Worm (Caenorhabditis elegans) whole organism, early embryonic: ENCODE results near the gene F38B6.8.

ENCODE experiments used
- B0310.2 ChIP-seq: sonication (generic microtip); optimal IDR thresholded peaks from 2 replicates; lab custom pipeline; 2016; ENCODE audit warnings: mild to moderate bottlenecking, missing genetic modification characterization, missing compliant biosample characterization
- F13C5.2 ChIP-seq: sonication (generic microtip); optimal IDR thresholded peaks from 2 replicates; lab custom pipeline; 2017; ENCODE audit warnings: mild to moderate bottlenecking, missing genetic modification characterization, inconsistent platforms, missing compliant biosample characterization
- aly-1 ChIP-seq: sonication (generic microtip); optimal IDR thresholded peaks from 2 replicates; lab custom pipeline; 2016; ENCODE audit warnings: missing genetic modification characterization, missing compliant biosample characterization
- ama-1 ChIP-seq: fragments of 150-350 bp; optimal IDR thresholded peaks from 2 replicates; lab custom pipeline; 2014
- ceh-13 ChIP-seq: fragments of 200-800 bp; sonication (Bioruptor generic); optimal IDR thresholded peaks from 2 replicates; lab custom pipeline; 2018; ENCODE audit warnings: mild to moderate bottlenecking, missing genetic modification characterization, missing compliant biosample characterization
- ceh-36 ChIP-seq: sonication (generic microtip); optimal IDR thresholded peaks from 2 replicates; lab custom pipeline; 2016; ENCODE audit warnings: missing genetic modification characterization, inconsistent platforms, missing compliant biosample characterization
- ets-7 ChIP-seq: sonication (generic microtip); optimal IDR thresholded peaks from 2 replicates; lab custom pipeline; 2016; ENCODE audit warnings: missing genotype, missing genetic modification characterization, missing compliant biosample characterization
- flt-1 ChIP-seq: fragments of 200-800 bp; sonication (Bioruptor generic); IDR thresholded peaks from 2 replicates; pipeline ENCODE4 v1.3.6; 2022; ENCODE audit warnings: missing genetic modification characterization, missing compliant biosample characterization
- hmbx-1 ChIP-seq: sonication (generic microtip); optimal IDR thresholded peaks from 2 replicates; lab custom pipeline; 2016; ENCODE audit warnings: mild to moderate bottlenecking, missing genetic modification characterization, missing compliant biosample characterization
- hmg-4 ChIP-seq: fragments of 200-800 bp; sonication (Bioruptor generic); optimal IDR thresholded peaks from 2 replicates; lab custom pipeline; 2018; ENCODE audit warnings: mild to moderate bottlenecking, missing genetic modification characterization, missing compliant biosample characterization
- hnd-1 ChIP-seq: sonication (generic microtip); optimal IDR thresholded peaks from 2 replicates; lab custom pipeline; 2016; ENCODE audit warnings: missing genetic modification characterization, missing compliant biosample characterization
- pes-1 ChIP-seq: fragments of 200-800 bp; sonication (Bioruptor generic); IDR thresholded peaks from 2 replicates; pipeline ENCODE4 v1.3.6; 2022; ENCODE audit warnings: missing genetic modification reagents, missing genetic modification characterization, missing compliant biosample characterization
- scrt-1 ChIP-seq: fragments of 200-800 bp; sonication (Bioruptor generic); IDR thresholded peaks from 2 replicates; pipeline ENCODE4 v1.3.6; 2022; ENCODE audit warnings: missing genetic modification characterization, missing compliant biosample characterization
- sea-1 ChIP-seq: fragments of 200-800 bp; sonication (Bioruptor generic); conservative IDR thresholded peaks from 2 replicates; pipeline ENCODE4 v1.3.6; 2022; ENCODE audit warnings: missing genetic modification characterization, missing compliant biosample characterization
- tbx-11 ChIP-seq: fragments of 200-800 bp; sonication (Bioruptor generic); IDR thresholded peaks from 2 replicates; pipeline ENCODE4 v1.3.6; 2022; ENCODE audit warnings: missing genetic modification characterization, missing compliant biosample characterization
- tbx-37 ChIP-seq: fragments of 200-800 bp; sonication (Bioruptor generic); conservative IDR thresholded peaks from 2 replicates; pipeline ENCODE4 v1.3.6; 2022; ENCODE audit warnings: missing genetic modification reagents, missing genetic modification characterization, missing compliant biosample characterization
- tra-4 ChIP-seq: sonication (generic microtip); optimal IDR thresholded peaks from 2 replicates; lab custom pipeline; 2017; ENCODE audit warnings: missing genetic modification characterization, missing compliant biosample characterization

F38B6.8 gene

DNA sequence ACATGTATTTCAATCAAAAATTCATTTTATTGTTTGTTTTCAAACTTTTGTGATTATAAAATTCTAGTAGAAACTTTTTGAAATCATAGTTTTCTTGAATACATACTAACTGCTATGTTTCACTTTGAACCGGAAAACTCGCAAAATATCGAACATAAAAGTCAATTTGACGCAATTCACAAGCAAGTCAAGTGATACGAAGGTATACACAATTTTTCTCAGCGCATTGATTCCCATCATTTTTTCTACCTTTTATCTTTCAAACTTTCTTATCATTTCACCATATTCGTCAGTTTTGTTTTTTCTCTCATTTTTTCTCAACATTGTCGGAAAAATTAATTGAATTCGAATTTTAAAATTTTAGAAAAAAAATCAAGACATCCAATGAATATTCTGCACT lies 27.4 kb downstream of the F38B6.8 start, which contains the start of gene nhr-173:
nhr-173 (plus strand) TSS at position 366 of the 400 bp plus-strand sequence.
- TF ChIP-seq tbx-11 (GFP tag; lab: Robert Waterston, UW) (no peak), pes-1 (GFP tag; lab: Robert Waterston, UW) (no peak), B0310.2 (no peak), hnd-1 (tag; lab: Kevin White, UChicago) (no peak), ama-1 (no peak)

ce11 chrX:6654139-6654538 lies 28.4 kb downstream of the F38B6.8 start:
- TF ChIP-seq tbx-11 (GFP tag; lab: Robert Waterston, UW) (no peak), pes-1 (GFP tag; lab: Robert Waterston, UW) (no peak), scrt-1 (GFP tag; lab: Robert Waterston, UW) (no peak), aly-1 (tag; lab: Kevin White, UChicago) (no peak), ama-1 (no peak), hnd-1 (tag; lab: Kevin White, UChicago) (no peak), flt-1 (GFP tag; lab: Robert Waterston, UW) (no peak), ets-7 (tag; lab: Kevin White, UChicago) (no peak), ceh-36 (no peak), F13C5.2 (tag; lab: Kevin White, UChicago) (no peak), sea-1 (GFP tag; lab: Robert Waterston, UW) (no peak), ceh-13 (no peak), hmbx-1 (no peak), B0310.2 (no peak), tra-4 (tag; lab: Kevin White, UChicago) (no peak), tbx-37 (no peak)

DNA sequence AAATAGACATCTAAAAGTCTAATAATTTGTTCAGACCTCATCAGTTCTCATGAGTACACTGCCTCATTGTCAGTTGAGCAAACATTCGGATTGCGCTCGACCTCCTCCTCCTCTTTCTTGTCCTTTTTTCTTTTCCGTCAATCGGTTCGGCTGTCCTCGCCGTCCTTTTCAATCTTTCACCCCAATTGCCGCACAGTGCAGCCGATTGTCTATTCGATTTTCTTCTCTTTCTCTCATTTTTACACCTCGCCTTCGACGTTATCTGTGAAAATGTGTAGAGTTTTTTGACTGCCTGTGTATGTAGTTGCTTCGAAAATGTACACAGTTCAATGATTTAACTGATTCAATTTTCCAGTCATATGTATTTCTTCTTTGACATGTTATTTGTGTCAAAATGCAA lies 29.4 kb downstream of the F38B6.8 start:
- TF ChIP-seq pes-1 (GFP tag; lab: Robert Waterston, UW) = no peak
- TF ChIP-seq ceh-36 = no peak
- TF ChIP-seq sea-1 (GFP tag; lab: Robert Waterston, UW) = no peak
- TF ChIP-seq aly-1 (tag; lab: Kevin White, UChicago) = no peak
- TF ChIP-seq tbx-37 = no peak
- no peak for TF ChIP-seq hnd-1 (tag; lab: Kevin White, UChicago)
- no peak for TF ChIP-seq ceh-13
- TF ChIP-seq tbx-11 (GFP tag; lab: Robert Waterston, UW) = no peak

ce11 chrX:6649573-6649972 lies 33.0 kb downstream of the F38B6.8 start:
- no peak for TF ChIP-seq B0310.2
- TF ChIP-seq sea-1 (GFP tag; lab: Robert Waterston, UW) = no peak
- no peak for TF ChIP-seq tbx-11 (GFP tag; lab: Robert Waterston, UW)
- TF ChIP-seq flt-1 (GFP tag; lab: Robert Waterston, UW) = no peak
- TF ChIP-seq tra-4 (tag; lab: Kevin White, UChicago) = no peak
- no peak for TF ChIP-seq tbx-37
- no peak for TF ChIP-seq scrt-1 (GFP tag; lab: Robert Waterston, UW)
- no peak for TF ChIP-seq ceh-13
- no peak for TF ChIP-seq F13C5.2 (tag; lab: Kevin White, UChicago)
- TF ChIP-seq hmbx-1 = no peak
- no peak for TF ChIP-seq ets-7 (tag; lab: Kevin White, UChicago)
- TF ChIP-seq pes-1 (GFP tag; lab: Robert Waterston, UW) = no peak
- no peak for TF ChIP-seq aly-1 (tag; lab: Kevin White, UChicago)
- no peak for TF ChIP-seq ama-1

- TF ChIP-seq tbx-11 (GFP tag; lab: Robert Waterston, UW) (no peak), F13C5.2 (tag; lab: Kevin White, UChicago) (no peak), sea-1 (GFP tag; lab: Robert Waterston, UW) (no peak), B0310.2 (no peak), ceh-36 (no peak), ceh-13 (no peak), tbx-37 (no peak), scrt-1 (GFP tag; lab: Robert Waterston, UW) (no peak), hmg-4 (GFP tag; lab: Kevin White, UChicago) (no peak), ama-1 (no peak), ets-7 (tag; lab: Kevin White, UChicago) (no peak), tra-4 (tag; lab: Kevin White, UChicago) (no peak), aly-1 (tag; lab: Kevin White, UChicago) (no peak), pes-1 (GFP tag; lab: Robert Waterston, UW) (no peak), flt-1 (GFP tag; lab: Robert Waterston, UW) (no peak), hnd-1 (tag; lab: Kevin White, UChicago) (no peak)
These were observed 36.1 kb downstream of the F38B6.8 start for ce11 chrX:6646387-6647061.

- TF ChIP-seq tra-4 (tag; lab: Kevin White, UChicago) (no peak), sea-1 (GFP tag; lab: Robert Waterston, UW) (no peak), tbx-11 (GFP tag; lab: Robert Waterston, UW) (no peak), aly-1 (tag; lab: Kevin White, UChicago) (no peak), pes-1 (GFP tag; lab: Robert Waterston, UW) (no peak), hmg-4 (GFP tag; lab: Kevin White, UChicago) (no peak), scrt-1 (GFP tag; lab: Robert Waterston, UW) (no peak), ets-7 (tag; lab: Kevin White, UChicago) (no peak), ama-1 (no peak), F13C5.2 (tag; lab: Kevin White, UChicago) (no peak), ceh-36 (no peak), tbx-37 (no peak), hnd-1 (tag; lab: Kevin White, UChicago) (no peak), ceh-13 (no peak), flt-1 (GFP tag; lab: Robert Waterston, UW) (no peak), B0310.2 (no peak), hmbx-1 (no peak)
These were observed 37.4 kb downstream of the F38B6.8 start, which contains the start of gene C56E10.3 for ce11 chrX:6644971-6645704. TSS of gene C56E10.3 (plus strand) at chrX:6645654.

DNA sequence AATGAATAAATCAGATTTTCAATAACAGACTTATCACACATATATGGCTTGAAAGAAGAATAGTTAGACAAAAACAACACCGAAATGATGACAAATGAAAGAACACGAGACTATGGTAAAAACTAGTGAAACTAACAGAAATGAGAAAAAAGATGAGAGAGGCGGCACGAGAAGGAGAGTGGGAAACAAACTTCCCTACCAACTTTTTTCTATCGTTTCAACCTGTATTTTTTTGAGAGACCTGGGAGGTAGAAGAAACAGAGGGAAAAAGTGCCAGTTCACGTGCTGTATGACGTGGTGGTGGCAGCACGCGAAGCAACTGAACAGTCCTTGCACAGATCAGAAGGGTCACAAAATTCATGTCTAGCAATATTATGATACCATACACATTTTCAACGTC lies 39.8 kb downstream of the F38B6.8 start:
- no peak for TF ChIP-seq pes-1 (GFP tag; lab: Robert Waterston, UW)
- TF ChIP-seq hmg-4 (GFP tag; lab: Kevin White, UChicago) = no peak
- no peak for TF ChIP-seq hnd-1 (tag; lab: Kevin White, UChicago)
- TF ChIP-seq aly-1 (tag; lab: Kevin White, UChicago) = no peak
- no peak for TF ChIP-seq hmbx-1
- TF ChIP-seq ets-7 (tag; lab: Kevin White, UChicago) = no peak
- TF ChIP-seq scrt-1 (GFP tag; lab: Robert Waterston, UW) = no peak
- TF ChIP-seq ama-1 = no peak
- no peak for TF ChIP-seq sea-1 (GFP tag; lab: Robert Waterston, UW)
- TF ChIP-seq flt-1 (GFP tag; lab: Robert Waterston, UW) = no peak
